Worm (Caenorhabditis elegans): Measurements from ENCODE around the gene skr-8.
A peak's percentile ranks its signal among the peaks of the same experiment; 100 is the strongest.

The skr-8 gene

ce11 chrIV:17118585-17118984, 47.0 kb downstream of the skr-8 start, which contains the start of gene uaf-2 (continued):
- TF ChIP-seq elt-3 (tag; optimal IDR thresholded peaks at IDR 0.05) (no peak), sma-3 (GFP tag; optimal IDR thresholded peaks at IDR 0.05) (peak; percentile 36), snpc-4 (tag; optimal IDR thresholded peaks at IDR 0.05) (no peak), nhr-10 (tag; optimal IDR thresholded peaks at IDR 0.05) (no peak), egl-27 (tag; optimal IDR thresholded peaks at IDR 0.05) (no peak), nhr-129 (tag; optimal IDR thresholded peaks at IDR 0.05) (peak; percentile 22), Y55F3AM.14 (GFP tag; optimal IDR thresholded peaks at IDR 0.05) (no peak), zag-1 (tag; optimal IDR thresholded peaks at IDR 0.05) (no peak)

- TF ChIP-seq mdl-1 (tag; optimal IDR thresholded peaks at IDR 0.05): no peak
- no peak for TF ChIP-seq C34F6.9 (tag; optimal IDR thresholded peaks at IDR 0.05)
- no peak for TF ChIP-seq unc-55 (GFP tag; optimal IDR thresholded peaks at IDR 0.05)
- no peak for TF ChIP-seq mab-5 (tag; optimal IDR thresholded peaks at IDR 0.05)
- TF ChIP-seq unc-62 (GFP tag; optimal IDR thresholded peaks at IDR 0.05): no peak
- no peak for TF ChIP-seq nhr-77 (tag; optimal IDR thresholded peaks at IDR 0.05)
Observed at ce11 chrIV:17116821-17117220, 48.8 kb downstream of the skr-8 start.

ce11 chrIV:17116345-17116744, 49.3 kb downstream of the skr-8 start, which contains the start of gene cyn-13:
TSS of gene cyn-13 (minus strand) at chrIV:17116657.
- TF ChIP-seq ama-1 (optimal IDR thresholded peaks at IDR 0.05) (no peak), nhr-77 (tag; optimal IDR thresholded peaks at IDR 0.05) (no peak), nhr-21 (tag; optimal IDR thresholded peaks at IDR 0.05) (no peak), lin-39 (tag; optimal IDR thresholded peaks at IDR 0.05) (no peak), crh-2 (tag; optimal IDR thresholded peaks at IDR 0.05) (no peak), mdl-1 (tag; optimal IDR thresholded peaks at IDR 0.05) (no peak), dmd-4 (tag; optimal IDR thresholded peaks at IDR 0.05) (no peak), F13H6.1 (tag; optimal IDR thresholded peaks at IDR 0.05) (no peak), sem-4 (tag; optimal IDR thresholded peaks at IDR 0.05) (no peak), nhr-12 (tag; optimal IDR thresholded peaks at IDR 0.05) (no peak), C34F6.9 (tag; optimal IDR thresholded peaks at IDR 0.05) (no peak), blmp-1 (tag; optimal IDR thresholded peaks at IDR 0.05; ENCODE audit: insufficient read depth) (no peak), nhr-11 (tag; optimal IDR thresholded peaks at IDR 0.05) (no peak), lin-13 (GFP tag; optimal IDR thresholded peaks at IDR 0.05) (no peak), snpc-4 (tag; optimal IDR thresholded peaks at IDR 0.05) (no peak), ztf-1 (GFP tag; conservative IDR thresholded peaks at IDR 0.05) (no peak), ztf-11 (tag; optimal IDR thresholded peaks at IDR 0.05) (no peak), unc-62 (GFP tag; optimal IDR thresholded peaks at IDR 0.05) (no peak), nhr-6 (tag; optimal IDR thresholded peaks at IDR 0.05) (no peak), nhr-23 (tag; optimal IDR thresholded peaks at IDR 0.05) (no peak)

All from whole organism, L2 larva.